Worm (Caenorhabditis elegans): ENCODE measurements around the gene clec-76.
A peak's percentile ranks its signal among the peaks of the same experiment; 100 is the strongest.

Gene clec-76

ce11 chrIV:3977965-3978523 lies 13.0 kb downstream of the clec-76 start, which contains the start of gene srh-220:
Gene srh-220, minus strand, starts transcription at chrIV:3978015.
- TF ChIP-seq mel-28 (tag; optimal IDR thresholded peaks at IDR 0.05; ENCODE audit: borderline replicate concordance) (no peak), ztf-6 (GFP tag; IDR thresholded peaks at IDR 0.05) (no peak), F37B4.10 (GFP tag; IDR thresholded peaks at IDR 0.05) (0 out of 2 replicates have a peak, but pooled peaks have one; percentile 67), ccch-3 (GFP tag; optimal IDR thresholded peaks at IDR 0.05) (no peak), let-526 (GFP tag; IDR thresholded peaks at IDR 0.05) (no peak), tbx-9 (tag; optimal IDR thresholded peaks at IDR 0.05; ENCODE audit: borderline replicate concordance) (no peak)

- no peak for TF ChIP-seq egl-44 (GFP tag; IDR thresholded peaks at IDR 0.05)
- TF ChIP-seq madf-6 (GFP tag; IDR thresholded peaks at IDR 0.05) = no peak
- TF ChIP-seq ceh-58 (GFP tag; IDR thresholded peaks at IDR 0.05) = no peak
- TF ChIP-seq nfyb-1 (GFP tag; IDR thresholded peaks at IDR 0.05) = no peak
- TF ChIP-seq snpc-4 (GFP tag; optimal IDR thresholded peaks at IDR 0.05) = no peak
- TF ChIP-seq snpc-4 (tag; optimal IDR thresholded peaks at IDR 0.05) = no peak
- TF ChIP-seq lsy-27 (tag; optimal IDR thresholded peaks at IDR 0.05; ENCODE audit: borderline replicate concordance, insufficient read depth) = no peak
- TF ChIP-seq F57A8.1 (GFP tag; optimal IDR thresholded peaks at IDR 0.05) = no peak
- TF ChIP-seq D2030.7 (GFP tag; IDR thresholded peaks at IDR 0.05) = no peak
- no peak for TF ChIP-seq mes-4 (tag; optimal IDR thresholded peaks at IDR 0.05)
- no peak for TF ChIP-seq F22D6.2 (tag; optimal IDR thresholded peaks at IDR 0.05)
- TF ChIP-seq T26A5.8 (tag; optimal IDR thresholded peaks at IDR 0.05) = no peak
- TF ChIP-seq K12H6.12 (tag; optimal IDR thresholded peaks at IDR 0.05) = no peak
- TF ChIP-seq hsf-1 (GFP tag; IDR thresholded peaks at IDR 0.05) = no peak
- no peak for TF ChIP-seq ztf-6 (GFP tag; IDR thresholded peaks at IDR 0.05)
These were observed 14.5 kb downstream of the clec-76 start, which contains the start of gene srh-222 for ce11 chrIV:3979525-3979924. Gene srh-222, plus strand, starts transcription at chrIV:3979825.

DNA sequence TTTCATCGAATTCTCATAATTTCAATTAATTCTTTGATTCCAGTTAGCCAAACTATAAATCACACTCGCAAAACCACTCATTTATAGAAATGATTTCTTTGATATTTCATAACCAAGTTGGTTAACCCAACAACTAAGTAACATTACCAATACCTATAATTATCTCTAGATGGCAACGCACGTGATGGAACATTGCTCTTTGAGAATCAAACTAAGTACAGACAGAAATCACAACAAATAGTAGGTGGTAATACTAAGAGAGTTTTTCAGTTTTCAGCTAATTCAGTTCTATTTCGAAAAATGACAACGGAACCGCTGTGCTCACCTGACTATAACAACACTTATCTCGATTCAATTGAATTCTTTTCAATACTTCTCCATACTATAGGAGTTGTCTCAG lies 16.6 kb downstream of the clec-76 start, which contains the start of gene srh-223:
Gene srh-223, plus strand, starts transcription at position 301 of the 400 bp plus-strand sequence.
- TF ChIP-seq gei-17 (GFP tag; optimal IDR thresholded peaks at IDR 0.05) (no peak), xnd-1 (tag; optimal IDR thresholded peaks at IDR 0.05) (no peak), atf-7 (tag; optimal IDR thresholded peaks at IDR 0.05) (no peak), bed-2 (GFP tag; IDR thresholded peaks at IDR 0.05) (no peak), snpc-1.1 (tag; optimal IDR thresholded peaks at IDR 0.05; ENCODE audit: insufficient read depth) (no peak), mes-4 (tag; optimal IDR thresholded peaks at IDR 0.05) (no peak), F33H1.4 (GFP tag; IDR thresholded peaks at IDR 0.05) (no peak), unc-62 (GFP tag; optimal IDR thresholded peaks at IDR 0.05) (no peak)

DNA sequence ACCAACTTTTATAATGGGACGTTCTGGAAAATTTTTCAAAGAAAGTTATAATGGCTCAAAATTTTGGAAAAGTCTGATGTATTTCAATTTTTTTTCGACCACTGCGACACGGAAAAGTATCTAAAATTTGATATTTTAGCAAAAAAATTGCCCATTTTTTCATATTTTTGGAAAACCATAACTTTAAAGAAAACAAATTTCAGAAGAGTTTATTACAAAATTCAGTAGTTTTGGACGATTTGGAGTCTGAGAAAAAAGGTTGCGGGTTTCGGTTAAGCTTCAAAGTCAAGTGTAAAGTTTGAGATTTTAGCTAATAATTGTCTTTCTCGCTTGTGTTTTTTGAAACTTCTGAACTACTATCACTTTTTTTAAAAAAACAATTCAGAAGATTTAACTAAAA lies 23.1 kb downstream of the clec-76 start:
- TF ChIP-seq hmg-20 (GFP tag; IDR thresholded peaks at IDR 0.05) (no peak), T26A5.8 (tag; optimal IDR thresholded peaks at IDR 0.05) (no peak), nhr-27 (tag; optimal IDR thresholded peaks at IDR 0.05) (no peak), F23B12.7 (tag; optimal IDR thresholded peaks at IDR 0.05; ENCODE audit: insufficient read depth) (no peak), rcor-1 (GFP tag; IDR thresholded peaks at IDR 0.05) (no peak)

DNA sequence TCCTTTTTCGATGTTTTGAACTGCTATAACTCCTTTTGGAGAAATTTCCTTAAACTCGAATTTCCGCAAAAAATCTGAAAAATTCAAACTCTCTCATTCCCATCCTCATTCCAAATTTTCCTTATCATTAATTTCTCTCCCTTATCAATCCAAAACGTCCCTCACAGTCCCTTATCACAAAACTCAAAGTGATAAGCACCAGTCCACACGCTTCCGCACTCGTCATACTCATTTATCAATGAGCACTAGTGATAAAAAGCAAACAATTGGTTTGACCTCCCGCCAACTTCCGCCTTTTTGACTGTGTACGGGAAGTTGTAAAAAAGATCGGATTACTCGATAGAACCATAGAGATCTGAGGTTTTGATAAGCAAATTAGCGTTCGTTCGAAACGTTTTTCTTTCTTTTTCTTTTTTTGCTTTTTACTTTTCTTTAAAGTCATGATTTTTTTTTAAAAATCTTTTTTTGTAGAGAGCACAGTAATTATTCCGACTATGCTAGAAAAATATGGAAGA lies 23.6 kb downstream of the clec-76 start, which contains the start of gene clec-78:
Gene clec-78, plus strand, starts transcription at position 465 of the 515 bp plus-strand sequence.
- TF ChIP-seq egl-44 (GFP tag; IDR thresholded peaks at IDR 0.05) = 0 out of 2 replicates have a peak, but pooled peaks have one; percentile 22
- TF ChIP-seq ztf-22 (GFP tag; optimal IDR thresholded peaks at IDR 0.05) = peak; percentile 15
- TF ChIP-seq attf-5 (GFP tag; optimal IDR thresholded peaks at IDR 0.05) = no peak
- TF ChIP-seq ztf-25 (GFP tag; IDR thresholded peaks at IDR 0.05) = no peak
- peak; percentile 55 for TF ChIP-seq dox-1 (GFP tag; IDR thresholded peaks at IDR 0.05)
- peak; percentile 84 for TF ChIP-seq ets-4 (GFP tag; optimal IDR thresholded peaks at IDR 0.05)
- peak; percentile 67 for TF ChIP-seq atf-7 (tag; optimal IDR thresholded peaks at IDR 0.05)
- no peak for TF ChIP-seq B0336.3 (GFP tag; IDR thresholded peaks at IDR 0.05)
- peak; percentile 87 for TF ChIP-seq nhr-80 (tag; optimal IDR thresholded peaks at IDR 0.05)

Measured in whole organism, young adult.